Worm (Caenorhabditis elegans) whole organism, L4 larva: ENCODE data around the gene C15H11.13.

Experiments used
- D1046.2 ChIP-seq: fragments of 200-800 bp; sonication (Bioruptor generic); IDR thresholded peaks from 2 replicates; pipeline ENCODE4 v1.3.6; 2022; ENCODE audit warnings: missing genetic modification characterization, missing compliant biosample characterization
- F49E8.2 ChIP-seq: sonication (generic microtip); optimal IDR thresholded peaks from 2 replicates; lab custom pipeline; 2016; ENCODE audit warnings: missing compliant biosample characterization, mild to moderate bottlenecking, missing genetic modification characterization, borderline replicate concordance
- ZK546.5 ChIP-seq, 2 experiments: sonication (generic microtip); optimal IDR thresholded peaks; 2 replicates each; lab custom pipeline; 2017; ENCODE audit warnings: missing biosample characterization in 2 of 2, missing genetic modification characterization in 2 of 2
- ama-1 ChIP-seq: fragments of 150-350 bp; optimal IDR thresholded peaks from 2 replicates; lab custom pipeline; 2014; ENCODE audit warnings: inconsistent platforms, mixed read lengths
- attf-4 ChIP-seq: sonication (generic microtip); optimal IDR thresholded peaks from 3 replicates; lab custom pipeline; 2017; ENCODE audit warnings: missing biosample characterization, missing genetic modification characterization
- ceh-20 ChIP-seq: fragments of 200-800 bp; sonication (Bioruptor generic); IDR thresholded peaks from 2 replicates; pipeline ENCODE4 v1.3.6; 2022; ENCODE audit warnings: missing genetic modification reagents, missing genetic modification characterization, missing compliant biosample characterization
- ceh-44 ChIP-seq: fragments of 200-800 bp; sonication (Bioruptor generic); IDR thresholded peaks from 2 replicates; pipeline ENCODE4 v1.3.6; 2022; ENCODE audit warnings: missing genetic modification reagents, missing genetic modification characterization, missing compliant biosample characterization
- ceh-62 ChIP-seq: sonication (generic microtip); optimal IDR thresholded peaks from 2 replicates; lab custom pipeline; 2017; ENCODE audit warnings: missing biosample characterization, missing genetic modification characterization
- ces-1 ChIP-seq: fragments of 150-350 bp; sonication (generic microtip); optimal IDR thresholded peaks from 4 replicates; lab custom pipeline; 2014; ENCODE audit warnings: missing biosample characterization, missing genetic modification reagents, missing genetic modification characterization
- daf-12 ChIP-seq: fragments of 150-350 bp; optimal IDR thresholded peaks from 2 replicates; lab custom pipeline; 2014; ENCODE audit warnings: missing biosample characterization, missing genetic modification reagents, missing genetic modification characterization
- daf-16 ChIP-seq, 3 experiments: sonication (generic microtip); optimal IDR thresholded peaks; 2 replicates each; lab custom pipeline; 2016 to 2017; ENCODE audit warnings: missing genetic modification characterization in 3 of 3, missing genetic modification reagents in 3 of 3, mild to moderate bottlenecking in 2 of 3, missing compliant biosample characterization in 2 of 3, missing biosample characterization in 1 of 3, moderate library complexity in 1 of 3
- egl-43 ChIP-seq: fragments of 200-800 bp; sonication (Bioruptor generic); IDR thresholded peaks from 2 replicates; pipeline ENCODE4 v1.3.6; 2022; ENCODE audit warnings: missing genetic modification reagents, missing genetic modification characterization, missing compliant biosample characterization
- fkh-10 ChIP-seq: fragments of 150-350 bp; optimal IDR thresholded peaks from 2 replicates; lab custom pipeline; 2014; ENCODE audit warnings: missing biosample characterization, missing genetic modification reagents, missing genetic modification characterization
- fos-1 ChIP-seq: fragments of 150-350 bp; optimal IDR thresholded peaks from 2 replicates; lab custom pipeline; 2014; ENCODE audit warnings: missing biosample characterization, missing genetic modification characterization
- gei-8 ChIP-seq: fragments of 200-800 bp; sonication (Bioruptor generic); optimal IDR thresholded peaks from 2 replicates; lab custom pipeline; 2018; ENCODE audit warnings: mild to moderate bottlenecking, missing genetic modification characterization, missing compliant biosample characterization
- hlh-30 ChIP-seq: sonication (generic microtip); optimal IDR thresholded peaks from 2 replicates; lab custom pipeline; 2017; ENCODE audit warnings: antibody characterized with exemption, mild to moderate bottlenecking, missing genetic modification characterization, missing compliant biosample characterization; ENCODE audit not compliant: insufficient read depth
- jun-1 ChIP-seq: fragments of 150-350 bp; optimal IDR thresholded peaks from 2 replicates; lab custom pipeline; 2014; ENCODE audit warnings: missing biosample characterization, missing genetic modification reagents, missing genetic modification characterization
- lim-7 ChIP-seq: fragments of 200-800 bp; sonication (Bioruptor generic); IDR thresholded peaks from 2 replicates; pipeline ENCODE4 v1.3.6; 2022; ENCODE audit warnings: missing genetic modification characterization, missing compliant biosample characterization
- lin-29 ChIP-seq: fragments of 200-800 bp; sonication (Bioruptor generic); IDR thresholded peaks from 2 replicates; pipeline ENCODE4 v1.3.6; 2022; ENCODE audit warnings: missing genetic modification reagents, missing genetic modification characterization, missing compliant biosample characterization
- lin-39 ChIP-seq: fragments of 150-350 bp; optimal IDR thresholded peaks from 2 replicates; lab custom pipeline; 2014; ENCODE audit warnings: missing biosample characterization, missing genetic modification reagents, missing genetic modification characterization
- madf-5 ChIP-seq, 2 experiments: fragments of 200-800 bp; sonication (Bioruptor generic); IDR thresholded peaks; 2 replicates each; pipeline ENCODE4 v1.3.6; 2022; ENCODE audit warnings: missing compliant biosample characterization in 2 of 2, missing genetic modification characterization in 2 of 2
- mxl-3 ChIP-seq: fragments of 200-800 bp; sonication (Bioruptor generic); optimal IDR thresholded peaks from 2 replicates; lab custom pipeline; 2018; ENCODE audit warnings: mild to moderate bottlenecking, missing genetic modification characterization, missing compliant biosample characterization
- nhr-111 ChIP-seq: fragments of 200-800 bp; sonication (Bioruptor generic); optimal IDR thresholded peaks from 2 replicates; lab custom pipeline; 2018; ENCODE audit warnings: mild to moderate bottlenecking, missing genetic modification characterization, missing compliant biosample characterization
- nhr-25 ChIP-seq: sonication (generic microtip); optimal IDR thresholded peaks from 2 replicates; lab custom pipeline; 2017; ENCODE audit warnings: missing genetic modification characterization, mild to moderate bottlenecking, missing compliant biosample characterization, antibody characterized with exemption, moderate library complexity, borderline replicate concordance; ENCODE audit not compliant: insufficient read depth
- nhr-48 ChIP-seq: sonication (generic microtip); optimal IDR thresholded peaks from 2 replicates; lab custom pipeline; 2016; ENCODE audit warnings: mild to moderate bottlenecking, missing genetic modification characterization, missing compliant biosample characterization
- nhr-6 ChIP-seq: fragments of 150-350 bp; optimal IDR thresholded peaks from 2 replicates; lab custom pipeline; 2014; ENCODE audit warnings: missing biosample characterization, missing genetic modification characterization
- nhr-76 ChIP-seq: fragments of 150-350 bp; optimal IDR thresholded peaks from 2 replicates; lab custom pipeline; 2014; ENCODE audit warnings: missing biosample characterization, missing genetic modification characterization
- nhr-77 ChIP-seq: fragments of 150-350 bp; optimal IDR thresholded peaks from 2 replicates; lab custom pipeline; 2014; ENCODE audit warnings: missing biosample characterization, missing genetic modification characterization
- pha-4 ChIP-seq, 2 experiments: fragments of 150-350 bp in 1 of 2; fragments of 200-800 bp in 1 of 2; sonication (Bioruptor generic) in 1 of 2; IDR thresholded peaks in 1 of 2; optimal IDR thresholded peaks in 1 of 2; 2 replicates each; pipeline versions ENCODE4 v1.3.6 to Lab custom; 2014 to 2022; ENCODE audit warnings: missing genetic modification characterization in 2 of 2, missing genetic modification reagents in 2 of 2, missing biosample characterization in 1 of 2, missing compliant biosample characterization in 1 of 2
- php-3 ChIP-seq: fragments of 200-800 bp; sonication (Bioruptor generic); IDR thresholded peaks from 2 replicates; pipeline ENCODE4 v1.3.6; 2022; ENCODE audit warnings: missing genetic modification reagents, missing genetic modification characterization, missing compliant biosample characterization
- pqm-1 ChIP-seq: sonication (generic microtip); optimal IDR thresholded peaks from 2 replicates; lab custom pipeline; 2017; ENCODE audit warnings: missing biosample characterization, missing genetic modification characterization
- rbr-2 ChIP-seq: sonication (generic microtip); optimal IDR thresholded peaks from 2 replicates; lab custom pipeline; 2016; ENCODE audit warnings: missing genotype, missing genetic modification characterization, missing compliant biosample characterization
- saeg-2 ChIP-seq: fragments of 200-800 bp; sonication (Bioruptor generic); IDR thresholded peaks from 2 replicates; pipeline ENCODE4 v1.3.6; 2022; ENCODE audit warnings: missing genetic modification reagents, missing genetic modification characterization, missing compliant biosample characterization
- sdz-12 ChIP-seq: fragments of 200-800 bp; sonication (Bioruptor generic); optimal IDR thresholded peaks from 2 replicates; lab custom pipeline; 2018; ENCODE audit warnings: mild to moderate bottlenecking, missing genetic modification characterization, missing compliant biosample characterization
- spr-3 ChIP-seq: fragments of 200-800 bp; sonication (Bioruptor generic); optimal IDR thresholded peaks from 2 replicates; lab custom pipeline; 2018; ENCODE audit warnings: mild to moderate bottlenecking, missing genetic modification characterization, missing compliant biosample characterization
- unc-62 ChIP-seq, 3 experiments: fragments of 150-350 bp in 1 of 3; sonication (generic microtip); optimal IDR thresholded peaks in 2 of 3; peaks in 1 of 3; 1 replicate in 1 of 3; 2 replicates in 2 of 3; lab custom pipeline; 2014 to 2017; ENCODE audit warnings: missing biosample characterization in 3 of 3, missing genetic modification characterization in 3 of 3, missing genetic modification reagents in 3 of 3, missing genotype in 1 of 3
- vab-7 ChIP-seq: fragments of 200-800 bp; sonication (Bioruptor generic); IDR thresholded peaks from 2 replicates; pipeline ENCODE4 v1.3.6; 2022; ENCODE audit warnings: missing genetic modification reagents, missing genetic modification characterization, missing compliant biosample characterization
- zfp-2 ChIP-seq: sonication (generic microtip); optimal IDR thresholded peaks from 2 replicates; lab custom pipeline; 2016; ENCODE audit warnings: mild to moderate bottlenecking, missing genetic modification characterization, missing compliant biosample characterization
- zfp-3 ChIP-seq: fragments of 200-800 bp; sonication (Bioruptor generic); conservative IDR thresholded peaks from 2 replicates; pipeline ENCODE4 v1.3.6; 2022; ENCODE audit warnings: missing genetic modification reagents, missing genetic modification characterization, missing compliant biosample characterization
- zip-2 ChIP-seq: fragments of 150-350 bp; optimal IDR thresholded peaks from 2 replicates; lab custom pipeline; 2014; ENCODE audit warnings: missing biosample characterization, missing genetic modification characterization
- ztf-11 ChIP-seq: fragments of 150-350 bp; optimal IDR thresholded peaks from 2 replicates; lab custom pipeline; 2014; ENCODE audit warnings: missing biosample characterization, missing genetic modification characterization

Gene C15H11.13

DNA sequence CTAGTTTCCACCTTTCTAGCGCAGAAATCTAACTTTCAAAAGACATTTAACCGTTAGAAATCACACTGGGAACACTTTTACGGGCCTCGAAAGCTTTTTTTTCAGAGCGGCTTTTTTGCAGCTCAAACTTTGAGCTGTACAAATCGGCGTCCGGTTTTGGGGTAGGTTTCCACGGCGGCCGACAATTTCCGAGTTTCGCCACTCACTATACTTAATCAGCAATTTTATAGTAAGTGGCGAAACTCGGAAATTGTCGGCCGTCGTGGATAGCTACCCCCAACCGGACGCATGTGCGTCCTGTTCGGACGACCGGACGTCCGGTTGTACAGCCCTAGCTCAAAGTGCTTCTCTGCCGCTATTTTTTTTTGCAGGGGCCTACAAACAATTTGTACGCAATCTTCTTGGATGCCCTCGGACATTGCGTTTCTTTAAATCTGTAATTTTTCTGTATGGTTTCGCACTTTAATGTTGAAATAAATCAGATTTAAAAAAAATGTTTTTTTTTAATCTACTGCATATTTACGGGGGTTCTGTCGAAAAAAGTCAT, 1.4 kb downstream of the C15H11.13 start:
- TF ChIP-seq jun-1 (tag; lab: Kevin White, UChicago): no peak
- no peak for TF ChIP-seq ceh-44 (GFP tag; lab: Robert Waterston, UW)
- no peak for TF ChIP-seq nhr-48 (tag; lab: Kevin White, UChicago)
- TF ChIP-seq nhr-6 (tag; lab: Kevin White, UChicago): no peak
- TF ChIP-seq zfp-2 (tag; lab: Kevin White, UChicago): no peak
- TF ChIP-seq nhr-76 (tag; lab: Kevin White, UChicago): no peak
- no peak for TF ChIP-seq ceh-20
- no peak for TF ChIP-seq fos-1 (tag; lab: Kevin White, UChicago)
- no peak for TF ChIP-seq ama-1 (lab: Kevin White, UChicago)
- TF ChIP-seq ztf-11 (tag; lab: Kevin White, UChicago): no peak

DNA sequence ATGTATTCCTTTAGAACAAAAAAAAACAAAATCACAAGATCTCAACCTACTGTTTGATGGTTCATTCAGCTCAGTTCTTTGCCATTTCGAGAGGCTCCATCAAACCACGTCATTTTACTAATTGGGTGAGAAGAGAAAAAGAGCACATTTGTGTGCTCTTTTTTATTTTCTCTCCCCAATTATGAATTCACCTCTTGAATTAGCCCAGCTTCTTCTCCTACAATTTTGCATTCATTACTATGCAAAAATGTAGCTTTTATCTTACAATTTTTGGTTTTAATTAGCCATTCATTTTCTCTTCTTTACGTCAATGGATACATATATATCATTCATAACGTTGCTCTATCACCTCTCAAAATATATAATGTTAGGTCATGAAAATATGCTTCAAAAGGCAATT, 10.8 kb downstream of the C15H11.13 start:
- TF ChIP-seq pqm-1 (tag; lab: Kevin White, UChicago): no peak
- TF ChIP-seq lim-7 (GFP tag; lab: Robert Waterston, UW): no peak
- no peak for TF ChIP-seq daf-16 (GFP tag; optimal IDR thresholded peaks at IDR 0.05; lab: Kevin White, UChicago)
- no peak for TF ChIP-seq daf-16 (tag; optimal IDR thresholded peaks at IDR 0.05; lab: Kevin White, UChicago)
- no peak for TF ChIP-seq F49E8.2
- no peak for TF ChIP-seq pha-4 (GFP tag; IDR thresholded peaks at IDR 0.05; lab: Robert Waterston, UW)
- no peak for TF ChIP-seq pha-4 (tag; optimal IDR thresholded peaks at IDR 0.05; lab: Kevin White, UChicago)
- no peak for TF ChIP-seq spr-3
- TF ChIP-seq vab-7: no peak
- no peak for TF ChIP-seq nhr-77
- no peak for TF ChIP-seq gei-8
- TF ChIP-seq fos-1 (tag; lab: Kevin White, UChicago): no peak
- TF ChIP-seq zip-2 (tag; lab: Kevin White, UChicago): no peak
- TF ChIP-seq lin-29 (GFP tag; lab: Robert Waterston, UW): no peak
- TF ChIP-seq sdz-12 (GFP tag; lab: Kevin White, UChicago): no peak
- TF ChIP-seq zfp-3: no peak
- no peak for TF ChIP-seq ces-1 (GFP tag; lab: Kevin White, UChicago)

DNA sequence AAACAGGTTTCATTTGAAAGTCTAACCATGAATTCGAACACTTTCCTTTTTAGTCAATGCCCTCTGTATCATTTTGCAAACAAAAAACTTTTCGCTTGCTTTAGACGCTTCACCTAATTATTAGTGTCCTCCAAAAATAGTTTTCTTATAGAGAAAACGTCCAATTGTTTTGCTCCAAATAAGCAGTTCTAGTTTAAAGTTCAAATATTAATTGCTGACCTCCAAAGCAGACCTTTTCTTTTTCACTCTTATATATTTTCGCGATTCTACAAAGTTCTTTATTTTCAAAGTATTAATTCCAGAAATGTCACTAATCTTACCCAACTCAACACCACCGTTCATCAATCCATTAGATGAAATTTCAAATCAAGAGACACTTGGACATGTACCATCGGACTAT, 13.9 kb downstream of the C15H11.13 start, which contains the start of gene gnrr-2:
Gene gnrr-2 (plus strand): TSS at position 301 of the 400 bp plus-strand sequence.
- no peak for TF ChIP-seq zfp-3
- no peak for TF ChIP-seq nhr-25
- no peak for TF ChIP-seq unc-62 (GFP tag; optimal IDR thresholded peaks at IDR 0.05 in 1 of 2; lab: Kevin White, UChicago)
- no peak for TF ChIP-seq unc-62 (tag; optimal IDR thresholded peaks at IDR 0.05; lab: Kevin White, UChicago)
- no peak for TF ChIP-seq hlh-30 (tag; lab: Kevin White, UChicago)
- no peak for TF ChIP-seq madf-5 (GFP tag; IDR thresholded peaks at IDR 0.05; lab: Robert Waterston, UW)
- no peak for TF ChIP-seq fkh-10 (GFP tag; lab: Kevin White, UChicago)
- no peak for TF ChIP-seq php-3
- TF ChIP-seq egl-43: no peak
- TF ChIP-seq D1046.2: no peak
- TF ChIP-seq sdz-12 (GFP tag; lab: Kevin White, UChicago): no peak
- no peak for TF ChIP-seq mxl-3 (GFP tag; lab: Kevin White, UChicago)
- TF ChIP-seq daf-12 (tag; lab: Kevin White, UChicago): no peak
- TF ChIP-seq lin-39 (tag; lab: Kevin White, UChicago): no peak
- TF ChIP-seq nhr-111 (GFP tag; lab: Kevin White, UChicago): no peak
- TF ChIP-seq ceh-62 (tag; lab: Kevin White, UChicago): no peak
- no peak for TF ChIP-seq attf-4 (tag; lab: Kevin White, UChicago)
- TF ChIP-seq ZK546.5 (tag; optimal IDR thresholded peaks at IDR 0.05; lab: Kevin White, UChicago): no peak
- TF ChIP-seq fos-1 (tag; lab: Kevin White, UChicago): no peak
- TF ChIP-seq rbr-2 (tag; lab: Kevin White, UChicago): no peak
- no peak for TF ChIP-seq saeg-2
- TF ChIP-seq, all 104 proteins: peak for 0
